Fruit fly (Drosophila melanogaster) whole organism, embryonic: ENCODE data around the gene CG12783.
A peak's percentile ranks its signal among the peaks of the same experiment; 100 is the strongest.

Source experiments
- Abd-B ChIP-seq: fragments of 200-800 bp; sonication (Bioruptor generic); optimal IDR thresholded peaks from 2 replicates; lab custom pipeline; 2018; ENCODE audit warnings: missing biosample characterization, mild to moderate bottlenecking, missing genetic modification characterization, moderate library complexity
- Awh ChIP-seq: fragments of 200-800 bp; sonication (Bioruptor generic); IDR thresholded peaks from 2 replicates; pipeline ENCODE4, ENCODE4 v1.3.6; 2022; ENCODE audit warnings: missing biosample characterization, missing genetic modification characterization
- Bdp1 ChIP-seq: fragments of 200-800 bp; sonication (Bioruptor generic); optimal IDR thresholded peaks from 3 replicates; lab custom pipeline; 2016; ENCODE audit warnings: missing biosample characterization, missing genetic modification characterization
- CG12104 ChIP-seq: fragments of 200-800 bp; sonication (Bioruptor generic); optimal IDR thresholded peaks from 3 replicates; lab custom pipeline; 2016; ENCODE audit warnings: missing biosample characterization, missing genetic modification characterization
- CG12744 ChIP-seq: fragments of 200-800 bp; sonication (Bioruptor generic); optimal IDR thresholded peaks from 2 replicates; lab custom pipeline; 2016; ENCODE audit warnings: missing biosample characterization, missing genetic modification characterization
- CG12769 ChIP-seq: fragments of 200-800 bp; sonication (Bioruptor generic); optimal IDR thresholded peaks from 2 replicates; lab custom pipeline; 2019; ENCODE audit warnings: missing biosample characterization, mild to moderate bottlenecking, missing genetic modification characterization, moderate library complexity
- CG14860 ChIP-seq: fragments of 200-800 bp; sonication (Bioruptor generic); IDR thresholded peaks from 3 replicates; pipeline ENCODE4 v1.3.6; 2022; ENCODE audit warnings: missing biosample characterization, missing genetic modification characterization; ENCODE audit not compliant: partially characterized antibody
- CG1647 ChIP-seq: fragments of 200-800 bp; sonication (Bioruptor generic); optimal IDR thresholded peaks from 3 replicates; lab custom pipeline; 2016; ENCODE audit warnings: missing biosample characterization, missing genetic modification characterization
- CG31224 ChIP-seq: fragments of 200-800 bp; sonication (Bioruptor generic); IDR thresholded peaks from 2 replicates; pipeline ENCODE4 v1.3.6; 2022; ENCODE audit warnings: missing biosample characterization, missing genetic modification characterization
- CG31441 ChIP-seq: fragments of 200-800 bp; sonication (Bioruptor generic); IDR thresholded peaks from 2 replicates; pipeline ENCODE4 v1.3.6; 2022; ENCODE audit warnings: missing biosample characterization, missing genetic modification characterization
- CG3407 ChIP-seq: fragments of 200-800 bp; sonication (Bioruptor generic); optimal IDR thresholded peaks from 2 replicates; lab custom pipeline; 2018; ENCODE audit warnings: missing biosample characterization, mild to moderate bottlenecking, missing genetic modification characterization
- CG34224 ChIP-seq: fragments of 200-800 bp; sonication (Bioruptor generic); IDR thresholded peaks from 3 replicates; pipeline ENCODE4 v1.3.6; 2022; ENCODE audit warnings: missing biosample characterization, missing genetic modification characterization; ENCODE audit not compliant: partially characterized antibody
- CG34376 ChIP-seq: fragments of 200-800 bp; sonication (Bioruptor generic); optimal IDR thresholded peaks from 2 replicates; lab custom pipeline; 2018; ENCODE audit warnings: missing biosample characterization, mild to moderate bottlenecking, missing genetic modification characterization
- CG3847 ChIP-seq: fragments of 200-800 bp; sonication (Bioruptor generic); IDR thresholded peaks from 2 replicates; pipeline ENCODE4 v1.3.6; 2022; ENCODE audit warnings: missing biosample characterization, missing genetic modification characterization
- CG43689 ChIP-seq: fragments of 200-800 bp; sonication (Bioruptor generic); IDR thresholded peaks from 2 replicates; pipeline ENCODE4 v1.3.6; 2022; ENCODE audit warnings: missing biosample characterization, missing genetic modification characterization
- CG4424 ChIP-seq: fragments of 200-800 bp; sonication (Bioruptor generic); optimal IDR thresholded peaks from 3 replicates; lab custom pipeline; 2016; ENCODE audit warnings: missing biosample characterization, missing genetic modification characterization
- CG7987 ChIP-seq: fragments of 200-800 bp; sonication (Bioruptor generic); optimal IDR thresholded peaks from 2 replicates; lab custom pipeline; 2018; ENCODE audit warnings: missing biosample characterization, mild to moderate bottlenecking, missing genetic modification characterization, moderate library complexity
- CG8290 ChIP-seq, 3 experiments: fragments of 200-800 bp; sonication (Bioruptor generic); optimal IDR thresholded peaks; 2 replicates each; lab custom pipeline; 2016 to 2019; ENCODE audit warnings: missing biosample characterization in 3 of 3, missing genetic modification characterization in 3 of 3, mild to moderate bottlenecking in 2 of 3, moderate library complexity in 1 of 3
- D19A ChIP-seq: fragments of 200-800 bp; optimal IDR thresholded peaks from 3 replicates; lab custom pipeline; 2019; ENCODE audit warnings: missing biosample characterization, mild to moderate bottlenecking, missing genetic modification characterization, moderate library complexity
- D19B ChIP-seq: fragments of 200-800 bp; sonication (Bioruptor generic); optimal IDR thresholded peaks from 2 replicates; lab custom pipeline; 2017; ENCODE audit warnings: missing biosample characterization, mild to moderate bottlenecking, missing genetic modification characterization
- Doc2 ChIP-seq: fragments of 200-800 bp; sonication (Bioruptor generic); IDR thresholded peaks from 2 replicates; pipeline ENCODE4 v1.3.6; 2022; ENCODE audit warnings: missing biosample characterization, missing genetic modification characterization
- Elba2 ChIP-seq: fragments of 200-800 bp; sonication (Bioruptor generic); optimal IDR thresholded peaks from 3 replicates; lab custom pipeline; 2016; ENCODE audit warnings: missing biosample characterization, missing genetic modification characterization
- HmgD ChIP-seq: fragments of 200-800 bp; sonication (Bioruptor generic); optimal IDR thresholded peaks from 3 replicates; lab custom pipeline; 2016; ENCODE audit warnings: missing biosample characterization, missing genetic modification characterization
- Hr3 ChIP-seq: fragments of 200-800 bp; sonication (Bioruptor generic); optimal IDR thresholded peaks from 3 replicates; lab custom pipeline; 2016; ENCODE audit warnings: missing biosample characterization, missing genetic modification characterization
- Hr39 ChIP-seq: fragments of >200 bp; optimal IDR thresholded peaks from 2 replicates; lab custom pipeline; 2017
- Hr51 ChIP-seq, 2 experiments: fragments of 200-800 bp; sonication (Bioruptor generic); optimal IDR thresholded peaks; 2 replicates in 1 of 2; 3 replicates in 1 of 2; lab custom pipeline; 2016 to 2018; ENCODE audit warnings: missing biosample characterization in 2 of 2, missing genetic modification characterization in 2 of 2, mild to moderate bottlenecking in 1 of 2, moderate library complexity in 1 of 2
- MBD-R2 ChIP-seq: fragments of 200-800 bp; sonication (Bioruptor generic); IDR thresholded peaks from 2 replicates; pipeline ENCODE4 v1.3.6; 2022; ENCODE audit warnings: missing biosample characterization, missing genetic modification characterization
- Mad ChIP-seq: fragments of 200-800 bp; sonication (Bioruptor generic); optimal IDR thresholded peaks from 2 replicates; lab custom pipeline; 2016; ENCODE audit warnings: missing biosample characterization, missing genetic modification characterization
- NFAT ChIP-seq: fragments of 200-800 bp; sonication (Bioruptor generic); IDR thresholded peaks from 2 replicates; pipeline ENCODE4 v1.3.6; 2022; ENCODE audit warnings: missing biosample characterization, missing genetic modification characterization
- Opbp ChIP-seq: fragments of 200-800 bp; sonication (Bioruptor generic); IDR thresholded peaks from 3 replicates; pipeline ENCODE4 v1.3.6; 2022; ENCODE audit warnings: missing biosample characterization, missing genetic modification characterization; ENCODE audit not compliant: partially characterized antibody
- Optix ChIP-seq: fragments of 200-800 bp; sonication (Bioruptor generic); IDR thresholded peaks from 3 replicates; pipeline ENCODE4 v1.3.6; 2022; ENCODE audit warnings: missing biosample characterization, missing genetic modification characterization
- Rfx ChIP-seq: fragments of 200-800 bp; sonication (Bioruptor generic); IDR thresholded peaks from 2 replicates; pipeline ENCODE4 v1.3.6; 2022; ENCODE audit warnings: missing biosample characterization, missing genetic modification characterization
- Trl ChIP-seq, 3 experiments: fragments of >200 bp in 2 of 3; fragments of 200-800 bp in 1 of 3; sonication (Bioruptor generic) in 1 of 3; optimal IDR thresholded peaks; 2 replicates in 1 of 3; 3 replicates in 2 of 3; lab custom pipeline; 2016 to 2017; ENCODE audit warnings: missing biosample characterization in 1 of 3, missing genetic modification characterization in 1 of 3
- cato ChIP-seq: fragments of 200-800 bp; sonication (Bioruptor generic); optimal IDR thresholded peaks from 2 replicates; lab custom pipeline; 2016; ENCODE audit warnings: missing biosample characterization, missing genetic modification characterization, borderline replicate concordance
- crol ChIP-seq: fragments of 200-800 bp; sonication (Bioruptor generic); IDR thresholded peaks from 2 replicates; pipeline ENCODE4 v1.3.6; 2022; ENCODE audit warnings: missing biosample characterization, missing genetic modification characterization
- dysf ChIP-seq: fragments of 200-800 bp; sonication (Bioruptor generic); IDR thresholded peaks from 3 replicates; pipeline ENCODE4 v1.3.6; 2022; ENCODE audit warnings: missing biosample characterization, missing genetic modification characterization
- fd96Cb ChIP-seq: fragments of 200-800 bp; sonication (Bioruptor generic); optimal IDR thresholded peaks from 2 replicates; lab custom pipeline; 2018; ENCODE audit warnings: missing biosample characterization, mild to moderate bottlenecking, missing genetic modification characterization, moderate library complexity
- hkb ChIP-seq, 2 experiments: fragments of 200-800 bp in 1 of 2; fragments of >200 bp in 1 of 2; sonication (Bioruptor generic) in 1 of 2; IDR thresholded peaks in 1 of 2; optimal IDR thresholded peaks in 1 of 2; 2 replicates each; pipeline versions ENCODE4 v1.3.6 to Lab custom; 2017 to 2022; ENCODE audit warnings: missing biosample characterization in 1 of 2, missing genetic modification characterization in 1 of 2
- jigr1 ChIP-seq: fragments of 200-800 bp; sonication (Bioruptor generic); IDR thresholded peaks from 3 replicates; pipeline ENCODE4 v1.3.6; 2022; ENCODE audit warnings: missing biosample characterization, missing genetic modification characterization
- jing ChIP-seq: fragments of 200-800 bp; sonication (Bioruptor generic); optimal IDR thresholded peaks from 2 replicates; lab custom pipeline; 2018; ENCODE audit warnings: missing biosample characterization, mild to moderate bottlenecking, missing genetic modification characterization
- nom ChIP-seq: fragments of 200-800 bp; sonication (Bioruptor generic); optimal IDR thresholded peaks from 2 replicates; lab custom pipeline; 2017; ENCODE audit warnings: missing biosample characterization, missing genetic modification characterization, mild to moderate bottlenecking, moderate library complexity, missing genetic modification reagents
- pita ChIP-seq: fragments of 200-800 bp; sonication (Bioruptor generic); optimal IDR thresholded peaks from 2 replicates; lab custom pipeline; 2017; ENCODE audit warnings: missing biosample characterization, mild to moderate bottlenecking, missing genetic modification characterization
- repo ChIP-seq: fragments of 200-800 bp; sonication (Bioruptor generic); optimal IDR thresholded peaks from 2 replicates; lab custom pipeline; 2016; ENCODE audit warnings: missing biosample characterization, missing genetic modification characterization
- sens-2 ChIP-seq: fragments of 200-800 bp; sonication (Bioruptor generic); IDR thresholded peaks from 2 replicates; pipeline ENCODE4 v1.3.6; 2022; ENCODE audit warnings: missing biosample characterization, missing genetic modification characterization
- tio ChIP-seq: fragments of 200-800 bp; sonication (Bioruptor generic); optimal IDR thresholded peaks from 2 replicates; lab custom pipeline; 2017; ENCODE audit warnings: missing biosample characterization, missing genetic modification characterization, inconsistent platforms
- tna ChIP-seq: fragments of 200-800 bp; sonication (Bioruptor generic); IDR thresholded peaks from 2 replicates; pipeline ENCODE4 v1.3.6; 2022; ENCODE audit warnings: missing biosample characterization, missing genetic modification characterization; ENCODE audit not compliant: partially characterized antibody
- tup ChIP-seq: fragments of 200-800 bp; sonication (Bioruptor generic); optimal IDR thresholded peaks from 2 replicates; lab custom pipeline; 2016; ENCODE audit warnings: missing biosample characterization, mild to moderate bottlenecking, missing genetic modification characterization, moderate library complexity
- twi ChIP-seq: fragments of 200-800 bp; optimal IDR thresholded peaks from 2 replicates; lab custom pipeline; 2019; ENCODE audit warnings: missing biosample characterization, mild to moderate bottlenecking, missing genetic modification characterization, moderate library complexity
- zf30C ChIP-seq: fragments of 200-800 bp; sonication (Bioruptor generic); optimal IDR thresholded peaks from 3 replicates; lab custom pipeline; 2018; ENCODE audit warnings: missing biosample characterization, mild to moderate bottlenecking, missing genetic modification characterization

Gene CG12783

DNA sequence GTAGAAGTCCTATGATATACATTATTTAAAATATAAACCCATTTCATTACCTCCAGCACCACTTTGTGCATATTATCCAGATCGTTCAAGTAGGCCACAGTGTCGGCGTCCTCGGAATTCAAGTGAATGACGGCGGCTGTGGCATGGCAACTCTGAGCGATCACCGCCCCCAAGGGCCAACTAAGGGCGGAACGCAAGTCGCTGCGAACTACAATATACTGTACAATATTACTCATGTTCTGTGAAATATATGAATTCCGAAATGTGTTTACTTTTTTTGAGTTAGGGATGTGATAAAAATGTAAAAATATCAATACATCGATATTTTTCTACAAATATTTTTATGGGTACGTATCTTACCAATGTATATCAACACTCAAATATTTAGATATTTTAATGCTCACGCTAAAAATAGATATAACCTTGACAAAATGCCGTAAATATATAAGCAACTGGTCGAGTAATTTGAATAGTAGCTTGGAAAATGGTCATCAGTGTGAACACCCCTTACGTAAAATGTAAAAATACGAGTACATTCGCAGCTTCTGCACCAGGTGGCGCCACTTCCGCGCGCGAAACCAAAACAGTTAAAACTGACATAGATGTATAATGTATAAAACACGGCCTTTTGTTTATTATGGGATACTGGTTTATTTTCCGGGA is 39.6 kb downstream of the CG12783 start, which contains the start of gene CG14903 (continued):
- peak; percentile 37 for TF ChIP-seq D19A (tag; lab: Kevin White, UChicago)
- TF ChIP-seq Trl (optimal IDR thresholded peaks at IDR 0.05; lab: Kevin White, UChicago), result no peak
- no peak for TF ChIP-seq Trl (GFP tag; optimal IDR thresholded peaks at IDR 0.05; lab: Kevin White, UChicago)
- TF ChIP-seq fd96Cb (tag; lab: Kevin White, UChicago), result no peak
- TF ChIP-seq sens-2 (GFP tag; lab: Robert Waterston, UW), result no peak
- TF ChIP-seq CG34224 (GFP tag; lab: Robert Waterston, UW), result 0 out of 3 replicates have a peak, but pooled peaks have one; percentile 33
- TF ChIP-seq pita (GFP tag; lab: Kevin White, UChicago), result peak; percentile 13
- no peak for TF ChIP-seq jing (GFP tag; lab: Kevin White, UChicago)
- no peak for TF ChIP-seq Mad (GFP tag; lab: Kevin White, UChicago)
- peak; percentile 56; the same call in 2 of the 3 replicates for TF ChIP-seq Opbp
- no peak for TF ChIP-seq cato (GFP tag; lab: Kevin White, UChicago)
- no peak for TF ChIP-seq CG3407 (GFP tag; lab: Kevin White, UChicago)
- no peak for TF ChIP-seq Bdp1
- peak; percentile 53; the same call in 2 of the 3 replicates for TF ChIP-seq CG14860 (GFP tag; lab: Robert Waterston, UW)
- TF ChIP-seq jigr1 (GFP tag; lab: Robert Waterston, UW), result no peak
- peak; percentile 79 for TF ChIP-seq Abd-B
- TF ChIP-seq CG3847 (GFP tag; lab: Robert Waterston, UW), result peak; percentile 22; the same call in 1 of the 2 replicates
- no peak for TF ChIP-seq zf30C (GFP tag; lab: Kevin White, UChicago)
- TF ChIP-seq CG1647, result no peak
- TF ChIP-seq CG31441, result peak; percentile 50; the same call in 1 of the 2 replicates
- TF ChIP-seq twi (tag; lab: Kevin White, UChicago), result no peak
- no peak for TF ChIP-seq Doc2
- no peak for TF ChIP-seq Awh (GFP tag; lab: Robert Waterston, UW)
- no peak for TF ChIP-seq tup (GFP tag; lab: Kevin White, UChicago)
- TF ChIP-seq Hr3 (GFP tag; lab: Kevin White, UChicago), result peak; percentile 31
- peak; percentile 83 for TF ChIP-seq hkb (optimal IDR thresholded peaks at IDR 0.05; lab: Kevin White, UChicago)
- no peak for TF ChIP-seq hkb (GFP tag; IDR thresholded peaks at IDR 0.05; lab: Robert Waterston, UW)
- peak; percentile 21; the same call in 1 of the 2 replicates for TF ChIP-seq tna (GFP tag; lab: Robert Waterston, UW)
- TF ChIP-seq repo (GFP tag; lab: Kevin White, UChicago), result no peak
- no peak for TF ChIP-seq HmgD (GFP tag; lab: Kevin White, UChicago)
- peak; percentile 33; the same call in 1 of the 2 replicates for TF ChIP-seq Rfx
- no peak for TF ChIP-seq nom (GFP tag; lab: Kevin White, UChicago)
- no peak for TF ChIP-seq CG12744
- TF ChIP-seq CG43689, result no peak
- no peak for TF ChIP-seq CG31224
- no peak for TF ChIP-seq NFAT (GFP tag; lab: Robert Waterston, UW)
- TF ChIP-seq Elba2, result no peak
- TF ChIP-seq CG12104 (GFP tag; lab: Kevin White, UChicago), result no peak
- no peak for TF ChIP-seq CG12769 (tag; lab: Kevin White, UChicago)
- no peak for TF ChIP-seq crol
- TF ChIP-seq CG8290 (GFP tag; optimal IDR thresholded peaks at IDR 0.05; lab: Kevin White, UChicago), result peak; percentile 48
- TF ChIP-seq CG8290 (tag; optimal IDR thresholded peaks at IDR 0.05; lab: Kevin White, UChicago), result no peak
- peak; percentile 34 for TF ChIP-seq tio (GFP tag; lab: Kevin White, UChicago)
- TF ChIP-seq MBD-R2 (GFP tag; lab: Robert Waterston, UW), result peak; percentile 87
- TF ChIP-seq CG4424, result peak; percentile 39
- TF ChIP-seq CG34376 (GFP tag; lab: Kevin White, UChicago), result no peak
- TF ChIP-seq D19B (GFP tag; lab: Kevin White, UChicago), result no peak
- TF ChIP-seq Optix (GFP tag; lab: Robert Waterston, UW), result no peak
- TF ChIP-seq Hr51 (GFP tag; optimal IDR thresholded peaks at IDR 0.05; lab: Kevin White, UChicago), result no peak
- TF ChIP-seq dysf (GFP tag; lab: Robert Waterston, UW), result no peak
- no peak for TF ChIP-seq CG7987 (GFP tag; lab: Kevin White, UChicago)
- TF ChIP-seq Hr39 (lab: Kevin White, UChicago), result no peak
